Fruit fly (Drosophila melanogaster): ENCODE results near the gene CG15239.

The CG15239 gene

DNA sequence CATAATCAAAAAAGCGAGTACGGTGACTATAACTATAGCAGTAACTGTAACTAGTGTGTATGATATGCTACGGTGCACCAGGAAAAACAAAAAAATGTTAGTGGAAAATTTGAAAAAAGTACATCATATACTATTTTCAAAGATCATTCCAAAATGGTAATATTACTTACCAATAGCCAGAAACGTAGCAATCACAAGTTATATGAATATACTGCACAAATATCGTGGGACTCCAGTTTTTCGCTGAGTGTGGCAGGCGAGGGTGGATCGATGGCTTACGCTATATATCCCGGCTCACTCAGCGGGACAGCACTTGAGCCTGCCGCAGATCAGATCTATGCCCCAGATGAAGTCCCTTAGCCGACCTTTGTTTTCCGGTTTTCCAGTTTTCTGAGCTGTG, 46.3 kb upstream of the CG15239 start (continued):
- TF ChIP-seq aop (GFP tag; IDR thresholded peaks at IDR 0.05) = no peak
- no peak for TF ChIP-seq CG11398 (GFP tag; optimal IDR thresholded peaks at IDR 0.05)
- TF ChIP-seq CG8388 (GFP tag; optimal IDR thresholded peaks at IDR 0.05) = no peak
- TF ChIP-seq Med (GFP tag) = peak; percentile 12
- peak; percentile 6 for TF ChIP-seq phol (tag; optimal IDR thresholded peaks at IDR 0.05)
- TF ChIP-seq Ravus (GFP tag; IDR thresholded peaks at IDR 0.05) = no peak
- TF ChIP-seq nmo (GFP tag; optimal IDR thresholded peaks at IDR 0.05) = no peak
- TF ChIP-seq H2.0 (GFP tag; IDR thresholded peaks at IDR 0.05) = no peak
- TF ChIP-seq Lpt (GFP tag; optimal IDR thresholded peaks at IDR 0.05) = no peak
- no peak for TF ChIP-seq Sox102F (GFP tag; optimal IDR thresholded peaks at IDR 0.05)
- peak; percentile 23; the same call in 1 of the 2 replicates for TF ChIP-seq CG4404 (GFP tag; IDR thresholded peaks at IDR 0.05)
- no peak for TF ChIP-seq Atf3 (GFP tag; optimal IDR thresholded peaks at IDR 0.05)
- TF ChIP-seq CG15696 (tag; optimal IDR thresholded peaks at IDR 0.05) = peak; percentile 3
- no peak for TF ChIP-seq CG4820 (GFP tag; optimal IDR thresholded peaks at IDR 0.05)
- TF ChIP-seq Hr3 (GFP tag; optimal IDR thresholded peaks at IDR 0.05) = no peak
- TF ChIP-seq CrebB (tag; optimal IDR thresholded peaks at IDR 0.05) = no peak
- TF ChIP-seq CG11247 (GFP tag; IDR thresholded peaks at IDR 0.05) = no peak
- no peak for TF ChIP-seq sqz (GFP tag; optimal IDR thresholded peaks at IDR 0.05)
- peak; percentile 30 for TF ChIP-seq zen (tag; optimal IDR thresholded peaks at IDR 0.05)
- TF ChIP-seq zf30C (GFP tag; optimal IDR thresholded peaks at IDR 0.05) = peak; percentile 88
- no peak for TF ChIP-seq gce (GFP tag; IDR thresholded peaks at IDR 0.05)
- no peak for TF ChIP-seq CG17612 (GFP tag; IDR thresholded peaks at IDR 0.05)
- TF ChIP-seq lola (GFP tag; optimal IDR thresholded peaks at IDR 0.05) = no peak
- TF ChIP-seq CG17802 (tag; optimal IDR thresholded peaks at IDR 0.05) = no peak
- TF ChIP-seq Bteb2 (GFP tag; optimal IDR thresholded peaks at IDR 0.05) = no peak
- TF ChIP-seq Stat92E (GFP tag; optimal IDR thresholded peaks at IDR 0.05) = no peak
- no peak for TF ChIP-seq bowl (GFP tag; IDR thresholded peaks at IDR 0.05)
- TF ChIP-seq chif (GFP tag; optimal IDR thresholded peaks at IDR 0.05) = peak in 1 of 2 experiments; percentile 25
- no peak for TF ChIP-seq CG9932 (GFP tag; IDR thresholded peaks at IDR 0.05)
- TF ChIP-seq lmd (GFP tag; IDR thresholded peaks at IDR 0.05) = no peak
- TF ChIP-seq ems (GFP tag; optimal IDR thresholded peaks at IDR 0.05) = no peak
- TF ChIP-seq CG10267 (tag; optimal IDR thresholded peaks at IDR 0.05) = no peak
- peak; percentile 28 for TF ChIP-seq gem (tag; optimal IDR thresholded peaks at IDR 0.05)
- TF ChIP-seq prd (optimal IDR thresholded peaks at IDR 0.05) = no peak
- peak; percentile 58; the same call in 2 of the 3 replicates for TF ChIP-seq prd (GFP tag; IDR thresholded peaks at IDR 0.05)
- TF ChIP-seq Dip2 (GFP tag; IDR thresholded peaks at IDR 0.05) = no peak
- no peak for TF ChIP-seq Side (GFP tag; optimal IDR thresholded peaks at IDR 0.05)
- no peak for TF ChIP-seq stc (GFP tag; IDR thresholded peaks at IDR 0.05)
- peak; percentile 57 for TF ChIP-seq sens (GFP tag)
- peak; percentile 1 for TF ChIP-seq CG17829 (tag; optimal IDR thresholded peaks at IDR 0.05)
- TF ChIP-seq CG10959 (GFP tag; IDR thresholded peaks at IDR 0.05) = peak; percentile 35; the same call in 1 of the 2 replicates
- no peak for TF ChIP-seq CG10565 (GFP tag; optimal IDR thresholded peaks at IDR 0.05)
- TF ChIP-seq CG12219 (GFP tag; optimal IDR thresholded peaks at IDR 0.05) = no peak
- no peak for TF ChIP-seq CG4360 (GFP tag; IDR thresholded peaks at IDR 0.05)
- TF ChIP-seq zfh1 (GFP tag; IDR thresholded peaks at IDR 0.05) = peak; percentile 49; the same call in 2 of the 3 replicates
- peak; percentile 51 for TF ChIP-seq Ets65A (GFP tag)
- TF ChIP-seq CG18599 (GFP tag; optimal IDR thresholded peaks at IDR 0.05) = no peak
- TF ChIP-seq Doc2 (GFP tag; IDR thresholded peaks at IDR 0.05) = no peak
- TF ChIP-seq CG18476 (GFP tag; optimal IDR thresholded peaks at IDR 0.05) = peak; percentile 95
- TF ChIP-seq kay (GFP tag; optimal IDR thresholded peaks at IDR 0.05) = no peak
- no peak for TF ChIP-seq bab2 (GFP tag; optimal IDR thresholded peaks at IDR 0.05)
- TF ChIP-seq p53 (GFP tag; optimal IDR thresholded peaks at IDR 0.05) = no peak
- TF ChIP-seq Gug (GFP tag; IDR thresholded peaks at IDR 0.05) = no peak
